Fruit fly (Drosophila melanogaster) whole organism, pupa: ENCODE results near the gene Unc-76.

Experiments
- CG10348 ChIP-seq: fragments of 200-800 bp; sonication (Bioruptor generic); IDR thresholded peaks from 2 replicates; pipeline ENCODE4 v1.3.6; 2022; ENCODE audit warnings: missing biosample characterization, missing genetic modification characterization
- CG12605 ChIP-seq: fragments of 200-800 bp; sonication (Bioruptor generic); IDR thresholded peaks from 2 replicates; pipeline ENCODE4 v1.3.6; 2022; ENCODE audit warnings: missing biosample characterization, missing genetic modification characterization
- CG13204 ChIP-seq: fragments of 200-800 bp; sonication (Bioruptor generic); optimal IDR thresholded peaks from 2 replicates; lab custom pipeline; 2018; ENCODE audit warnings: missing biosample characterization, mild to moderate bottlenecking, missing genetic modification characterization, moderate library complexity
- CG14655 ChIP-seq: fragments of 200-800 bp; sonication (Bioruptor generic); optimal IDR thresholded peaks from 3 replicates; lab custom pipeline; 2017; ENCODE audit warnings: mild to moderate bottlenecking, missing biosample characterization, missing genetic modification reagents, missing genetic modification characterization
- CG15710 ChIP-seq: fragments of 200-800 bp; sonication (Bioruptor generic); optimal IDR thresholded peaks from 2 replicates; lab custom pipeline; 2018; ENCODE audit warnings: missing biosample characterization, mild to moderate bottlenecking, missing genetic modification characterization, moderate library complexity
- CG17806 ChIP-seq: fragments of 200-800 bp; sonication (Bioruptor generic); optimal IDR thresholded peaks from 2 replicates; lab custom pipeline; 2018; ENCODE audit warnings: missing biosample characterization, mild to moderate bottlenecking, missing genetic modification characterization, moderate library complexity
- CG32121 ChIP-seq: fragments of 200-800 bp; sonication (Bioruptor generic); IDR thresholded peaks from 2 replicates; pipeline ENCODE4 v1.3.6; 2022; ENCODE audit warnings: missing biosample characterization, missing genetic modification characterization
- CG34367 ChIP-seq: fragments of 200-800 bp; sonication (Bioruptor generic); optimal IDR thresholded peaks from 2 replicates; lab custom pipeline; 2018; ENCODE audit warnings: missing biosample characterization, mild to moderate bottlenecking, missing genetic modification characterization
- CG4496 ChIP-seq: fragments of 200-800 bp; sonication (Bioruptor generic); IDR thresholded peaks from 3 replicates; pipeline ENCODE4 v1.3.6; 2022; ENCODE audit warnings: missing biosample characterization, missing genetic modification characterization
- CG8159 ChIP-seq: fragments of 200-800 bp; sonication (Bioruptor generic); optimal IDR thresholded peaks from 3 replicates; lab custom pipeline; 2018; ENCODE audit warnings: missing biosample characterization, mild to moderate bottlenecking, missing genetic modification characterization, moderate library complexity
- CG8301 ChIP-seq: fragments of 200-800 bp; sonication (Bioruptor generic); optimal IDR thresholded peaks from 2 replicates; lab custom pipeline; 2018; ENCODE audit warnings: missing biosample characterization, mild to moderate bottlenecking, missing genetic modification characterization
- CG9948 ChIP-seq: fragments of 200-800 bp; sonication (Bioruptor generic); optimal IDR thresholded peaks from 2 replicates; lab custom pipeline; 2018; ENCODE audit warnings: missing biosample characterization, mild to moderate bottlenecking, missing genetic modification characterization, moderate library complexity
- D1 ChIP-seq: fragments of 200-800 bp; sonication (Bioruptor generic); optimal IDR thresholded peaks from 2 replicates; lab custom pipeline; 2018; ENCODE audit warnings: missing biosample characterization, mild to moderate bottlenecking, missing genetic modification characterization, moderate library complexity
- EcR ChIP-seq: fragments of 200-800 bp; sonication (Bioruptor generic); optimal IDR thresholded peaks from 3 replicates; lab custom pipeline; 2019; ENCODE audit warnings: missing biosample characterization, missing genetic modification characterization, mild to moderate bottlenecking, moderate library complexity, missing genetic modification reagents
- Ets98B ChIP-seq: fragments of 200-800 bp; sonication (Bioruptor generic); IDR thresholded peaks from 2 replicates; pipeline ENCODE4 v1.3.6; 2022; ENCODE audit warnings: missing biosample characterization, missing genetic modification characterization
- Pif1A ChIP-seq: fragments of 200-800 bp; sonication (Bioruptor generic); optimal IDR thresholded peaks from 3 replicates; lab custom pipeline; 2016; ENCODE audit warnings: missing biosample characterization, missing genetic modification characterization
- Pif1B ChIP-seq: fragments of 200-800 bp; sonication (Bioruptor generic); optimal IDR thresholded peaks from 3 replicates; lab custom pipeline; 2016; ENCODE audit warnings: missing biosample characterization, missing genetic modification characterization
- Snoo ChIP-seq: fragments of 200-800 bp; sonication (Bioruptor generic); optimal IDR thresholded peaks from 3 replicates; lab custom pipeline; 2017; ENCODE audit warnings: missing biosample characterization, mild to moderate bottlenecking, missing genetic modification characterization, inconsistent platforms
- fd96Ca ChIP-seq: fragments of 200-800 bp; sonication (Bioruptor generic); IDR thresholded peaks from 3 replicates; pipeline ENCODE4 v1.3.6; 2022; ENCODE audit warnings: missing biosample characterization, missing genetic modification characterization
- gl ChIP-seq: fragments of 200-800 bp; sonication (Bioruptor generic); optimal IDR thresholded peaks from 2 replicates; lab custom pipeline; 2018; ENCODE audit warnings: missing biosample characterization, mild to moderate bottlenecking, missing genetic modification characterization
- rn ChIP-seq: fragments of 200-800 bp; sonication (Bioruptor generic); IDR thresholded peaks from 2 replicates; pipeline ENCODE4 v1.3.6; 2022; ENCODE audit warnings: missing biosample characterization, missing genetic modification characterization

Gene Unc-76

DNA sequence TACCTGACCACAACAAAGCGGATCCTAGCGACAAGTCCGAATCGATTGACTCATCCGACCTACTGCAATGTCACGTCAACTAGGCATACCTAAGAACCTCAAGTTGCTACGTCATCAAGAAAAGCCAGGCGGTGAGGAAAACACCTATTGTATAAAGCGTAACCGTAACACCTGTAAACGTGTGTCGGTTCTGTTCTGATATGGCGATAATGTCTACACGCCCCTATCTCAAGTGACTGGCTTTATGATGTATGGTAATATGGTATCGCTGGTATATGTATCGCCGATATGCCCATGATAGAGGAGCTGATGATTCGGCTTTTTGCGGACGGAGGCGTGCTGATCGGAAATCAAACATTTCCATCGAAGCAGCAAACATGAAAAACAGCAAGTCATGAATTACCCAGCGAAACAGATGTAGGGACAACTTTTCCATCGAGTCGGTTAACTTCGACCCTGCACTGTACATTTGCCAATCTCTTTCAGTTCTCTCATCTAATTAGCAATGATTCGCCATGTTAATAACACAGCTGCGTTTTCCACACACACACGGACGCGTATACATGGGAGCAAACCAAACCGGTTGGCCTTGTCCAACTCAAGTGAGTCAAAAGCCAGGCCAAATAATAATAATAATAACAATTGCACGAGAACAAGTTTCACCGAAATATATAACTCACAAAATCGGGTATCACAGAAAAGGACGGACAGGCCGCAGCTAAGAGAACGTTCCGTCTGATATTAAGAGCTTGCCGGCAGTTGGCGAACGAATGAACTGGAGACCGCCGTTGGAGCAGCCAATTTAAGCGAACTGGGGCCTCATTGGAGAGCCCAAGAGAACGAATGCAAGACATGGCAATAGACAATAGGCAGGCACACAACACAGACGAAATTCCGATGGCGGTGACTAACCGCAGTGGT lies 10.4 kb upstream of the Unc-76 start:
- TF ChIP-seq CG8159: no peak

DNA sequence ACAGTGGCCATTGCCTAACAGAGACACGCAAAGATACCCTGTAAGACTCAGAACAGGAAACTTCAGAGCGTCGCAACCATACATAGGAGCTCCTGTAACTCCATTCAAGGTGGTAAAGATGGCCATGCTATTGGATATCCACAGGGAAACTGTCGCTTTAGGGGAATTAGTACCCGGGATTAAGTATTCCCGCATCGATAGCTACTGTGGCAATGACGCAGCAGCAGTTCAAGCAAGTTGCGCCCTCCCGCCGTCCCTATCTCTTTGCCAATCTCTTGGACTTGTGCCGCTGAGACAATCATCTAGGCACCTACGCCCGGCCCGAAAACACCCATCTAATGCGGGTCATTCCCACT lies 9.7 kb upstream of the Unc-76 start:
- TF ChIP-seq gl (tag; lab: Kevin White, UChicago) (no peak), CG9948 (tag; lab: Kevin White, UChicago) (peak; percentile 52), D1 (tag; lab: Kevin White, UChicago) (no peak), CG34367 (tag; lab: Kevin White, UChicago) (peak; percentile 11), CG8159 (peak; percentile 40), CG4496 (GFP tag; lab: Robert Waterston, UW) (peak; percentile 65; the same call in 2 of the 3 replicates), Ets98B (GFP tag; lab: Robert Waterston, UW) (peak; percentile 75), Pif1A (no peak), rn (GFP tag; lab: Robert Waterston, UW) (0 out of 2 replicates have a peak, but pooled peaks have one; percentile 20), CG14655 (GFP tag; lab: Kevin White, UChicago) (no peak), CG32121 (peak; percentile 84), CG12605 (peak; percentile 53; the same call in 1 of the 2 replicates), CG10348 (peak; percentile 41; the same call in 1 of the 2 replicates), CG8301 (peak; percentile 72), CG17806 (tag; lab: Kevin White, UChicago) (peak; percentile 37), EcR (GFP tag; lab: Kevin White, UChicago) (no peak), fd96Ca (GFP tag; lab: Robert Waterston, UW) (peak; percentile 80), Pif1B (GFP tag; lab: Kevin White, UChicago) (no peak), Snoo (tag; lab: Kevin White, UChicago) (peak; percentile 28), CG15710 (tag; lab: Kevin White, UChicago) (peak; percentile 40), CG13204 (GFP tag; lab: Kevin White, UChicago) (no peak)
- TF ChIP-seq, all 21 proteins: peak for 14

DNA sequence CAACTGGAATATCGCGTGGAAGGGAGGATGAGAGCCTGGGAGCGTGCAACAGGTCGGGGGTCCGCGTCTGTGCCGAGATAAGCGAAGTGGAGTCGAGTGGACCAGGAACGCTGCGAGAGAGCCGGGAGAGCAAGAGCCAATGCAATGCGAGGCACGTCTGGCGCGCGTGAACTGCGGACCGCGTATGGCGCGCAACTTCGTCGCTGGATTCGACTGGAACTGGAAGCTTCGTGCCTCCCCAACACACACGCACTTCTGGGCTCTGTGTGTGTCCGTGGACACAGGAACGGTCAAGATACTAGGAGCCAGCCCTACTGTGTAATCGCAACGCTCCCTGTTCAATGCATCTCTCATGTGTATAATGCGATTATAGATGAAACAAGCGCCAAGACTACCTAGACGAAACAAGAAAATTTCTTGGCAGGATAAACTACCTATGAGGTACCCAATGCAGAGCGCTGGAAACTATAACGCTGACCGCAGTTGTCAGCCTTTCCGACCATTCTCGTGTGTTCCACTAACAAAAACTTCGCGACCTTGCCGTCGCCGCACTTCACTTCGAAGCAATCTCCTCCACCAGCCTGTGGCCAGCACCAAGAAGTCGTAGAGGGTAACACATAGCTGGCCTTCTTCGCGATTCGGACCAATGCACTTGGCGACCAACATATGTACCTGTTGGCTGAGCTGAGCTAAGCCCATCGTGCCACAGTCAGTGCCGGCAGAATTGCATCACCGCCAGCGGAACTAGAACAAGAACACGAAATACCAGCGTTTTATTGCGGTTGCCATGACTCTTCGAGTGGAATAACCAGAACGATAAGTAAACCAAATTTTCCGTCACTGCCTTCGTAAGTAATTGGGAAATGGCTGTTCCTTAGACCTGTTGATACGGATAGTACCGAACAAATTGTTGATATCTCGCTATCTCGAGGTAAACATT lies 8.3 kb upstream of the Unc-76 start, which contains the start of gene Rtca:
Gene Rtca, plus strand, starts transcription at position 536 of the 940 bp plus-strand sequence.
- TF ChIP-seq CG34367 (tag; lab: Kevin White, UChicago): peak; percentile 83
- peak; percentile 86 for TF ChIP-seq CG17806 (tag; lab: Kevin White, UChicago)
- TF ChIP-seq Pif1A: peak; percentile 90
- peak; percentile 88 for TF ChIP-seq CG8159
- peak; percentile 63 for TF ChIP-seq EcR (GFP tag; lab: Kevin White, UChicago)
- TF ChIP-seq gl (tag; lab: Kevin White, UChicago): peak; percentile 56
- peak; percentile 91 for TF ChIP-seq fd96Ca (GFP tag; lab: Robert Waterston, UW)
- peak; percentile 81 for TF ChIP-seq CG12605
- TF ChIP-seq CG8301: peak; percentile 90
- TF ChIP-seq rn (GFP tag; lab: Robert Waterston, UW): peak; percentile 66
- peak; percentile 82 for TF ChIP-seq Pif1B (GFP tag; lab: Kevin White, UChicago)
- peak; percentile 88 for TF ChIP-seq CG9948 (tag; lab: Kevin White, UChicago)
- peak; percentile 85 for TF ChIP-seq CG15710 (tag; lab: Kevin White, UChicago)
- TF ChIP-seq CG32121: peak; percentile 81
- TF ChIP-seq Ets98B (GFP tag; lab: Robert Waterston, UW): peak; percentile 80
- peak; percentile 57; the same call in 1 of the 2 replicates for TF ChIP-seq CG10348
- TF ChIP-seq CG14655 (GFP tag; lab: Kevin White, UChicago): peak; percentile 92
- peak; percentile 82 for TF ChIP-seq Snoo (tag; lab: Kevin White, UChicago)
- TF ChIP-seq CG13204 (GFP tag; lab: Kevin White, UChicago): peak; percentile 81
- no peak for TF ChIP-seq D1 (tag; lab: Kevin White, UChicago)
- TF ChIP-seq CG4496 (GFP tag; lab: Robert Waterston, UW): peak; percentile 91

DNA sequence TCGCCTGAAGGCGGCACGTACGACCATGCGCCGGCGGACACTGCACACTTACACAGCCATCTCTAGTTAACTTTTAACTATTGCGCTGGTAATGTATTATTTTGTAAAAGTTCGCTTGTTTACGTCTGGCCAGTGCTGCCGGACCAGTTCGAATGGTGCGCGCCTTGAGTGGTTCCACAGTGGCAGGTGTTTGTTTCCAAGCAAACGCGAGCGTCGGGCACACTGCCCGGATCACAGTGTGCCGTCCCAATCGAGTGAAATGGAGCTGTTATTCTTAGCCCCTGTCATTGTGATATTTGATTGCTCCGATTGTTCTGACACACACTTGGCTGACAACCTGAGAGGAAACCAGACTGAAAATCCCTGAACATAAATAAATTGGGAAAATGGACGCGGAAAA lies 7.1 kb upstream of the Unc-76 start, which contains the start of gene CG4199:
Gene CG4199, minus strand, starts transcription at position 159 of the 400 bp plus-strand sequence.
- TF ChIP-seq Ets98B (GFP tag; lab: Robert Waterston, UW) (no peak), CG4496 (GFP tag; lab: Robert Waterston, UW) (no peak), CG15710 (tag; lab: Kevin White, UChicago) (no peak), gl (tag; lab: Kevin White, UChicago) (no peak), CG34367 (tag; lab: Kevin White, UChicago) (no peak), Pif1A (no peak)

DNA sequence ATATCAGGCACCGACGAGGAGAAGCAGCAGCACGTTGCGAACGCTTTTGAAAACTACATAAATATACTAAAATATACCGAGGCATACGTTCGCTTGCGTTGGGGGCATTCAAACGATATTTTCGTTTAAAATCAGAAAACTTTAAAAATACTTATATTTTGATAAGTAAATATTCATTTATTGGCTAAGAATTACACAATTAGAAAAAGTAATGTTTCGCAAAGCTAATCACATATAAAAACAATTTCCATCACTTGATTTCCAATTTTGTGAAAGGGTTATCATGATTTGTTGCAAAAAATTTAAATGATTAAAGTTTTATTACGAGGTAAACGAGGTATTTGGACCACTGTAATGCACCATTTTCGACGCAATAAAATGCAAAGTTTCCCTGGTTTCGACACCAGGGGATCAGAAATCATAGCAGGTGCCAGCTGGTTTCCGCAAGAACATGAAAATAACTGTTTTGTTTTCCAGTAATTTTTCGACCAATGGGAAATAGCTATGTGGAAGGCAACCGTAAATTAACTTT lies 4.5 kb upstream of the Unc-76 start, which contains the start of gene CG4045:
Gene CG4045, minus strand, starts transcription at position 55 of the 532 bp plus-strand sequence.
- TF ChIP-seq fd96Ca (GFP tag; lab: Robert Waterston, UW): no peak
- no peak for TF ChIP-seq CG8301
- TF ChIP-seq CG8159: peak; percentile 4
- TF ChIP-seq D1 (tag; lab: Kevin White, UChicago): no peak
- TF ChIP-seq gl (tag; lab: Kevin White, UChicago): no peak
- TF ChIP-seq CG12605: no peak
- TF ChIP-seq CG9948 (tag; lab: Kevin White, UChicago): no peak
- TF ChIP-seq CG15710 (tag; lab: Kevin White, UChicago): peak; percentile 0
- TF ChIP-seq, all 21 proteins: peak for 2
